Worm (Caenorhabditis elegans): ENCODE results near the gene hpr-17.

ce11 chrII:13159869-13160268, 3.0 kb upstream of the hpr-17 start:
- TF ChIP-seq pqm-1 (tag; optimal IDR thresholded peaks at IDR 0.05) (no peak), tbx-2 (tag; optimal IDR thresholded peaks at IDR 0.05) (no peak), mdl-1 (tag; optimal IDR thresholded peaks at IDR 0.05) (no peak), nhr-77 (tag; optimal IDR thresholded peaks at IDR 0.05) (no peak), lin-39 (tag; optimal IDR thresholded peaks at IDR 0.05) (no peak), unc-62 (GFP tag; optimal IDR thresholded peaks at IDR 0.05) (no peak), lin-35 (GFP tag; optimal IDR thresholded peaks at IDR 0.05) (no peak)
